Fruit fly (Drosophila melanogaster) whole organism: ENCODE data around the gene CG32532.

Source experiments
- CG8478 ChIP-seq: fragments of >200 bp; optimal IDR thresholded peaks from 2 replicates; lab custom pipeline; 2018; ENCODE audit warnings: inconsistent platforms
- Dll ChIP-seq: fragments of >200 bp; optimal IDR thresholded peaks from 2 replicates; lab custom pipeline; 2017
- EcR ChIP-seq, 2 experiments: fragments of >200 bp; optimal IDR thresholded peaks; 2 replicates each; lab custom pipeline; 2017; ENCODE audit warnings: missing biosample characterization in 2 of 2, missing genetic modification characterization in 2 of 2, missing genetic modification reagents in 2 of 2
- pan ChIP-seq: fragments of >200 bp; optimal IDR thresholded peaks from 2 replicates; lab custom pipeline; 2017
- psq ChIP-seq: fragments of >200 bp; optimal IDR thresholded peaks from 2 replicates; lab custom pipeline; 2017
- usp ChIP-seq: fragments of >200 bp; optimal IDR thresholded peaks from 2 replicates; lab custom pipeline; 2017; ENCODE audit warnings: missing biosample characterization, missing genetic modification characterization, mixed read lengths

dm6 chrX:19592309-19592708 lies 45.0 kb upstream of the CG32532 start, which contains the start of gene CG14205:
- TF ChIP-seq psq (lab: Kevin White, UChicago) (no peak), EcR (GFP tag; optimal IDR thresholded peaks at IDR 0.05; lab: Kevin White, UChicago) (no peak), pan (lab: Kevin White, UChicago) (no peak), CG8478 (lab: Kevin White, UChicago) (no peak), usp (GFP tag; lab: Kevin White, UChicago) (no peak), Dll (lab: Kevin White, UChicago) (no peak)
